Fruit fly (Drosophila melanogaster) whole organism, embryonic: Measurements from ENCODE around the gene APP-BP1.

Experiments used
- ATbp ChIP-seq: fragments of 200-800 bp; sonication (Bioruptor generic); optimal IDR thresholded peaks from 2 replicates; lab custom pipeline; 2017; ENCODE audit warnings: missing biosample characterization, mild to moderate bottlenecking, missing genetic modification characterization, missing genetic modification reagents
- Ada2b ChIP-seq: fragments of 200-800 bp; sonication (Bioruptor generic); IDR thresholded peaks from 2 replicates; pipeline ENCODE4 v1.3.6; 2022; ENCODE audit warnings: missing biosample characterization, missing genetic modification characterization
- B-H2 ChIP-seq: fragments of 200-800 bp; sonication (Bioruptor generic); optimal IDR thresholded peaks from 2 replicates; lab custom pipeline; 2018; ENCODE audit warnings: missing biosample characterization, mild to moderate bottlenecking, missing genetic modification characterization
- Bgb ChIP-seq: fragments of 200-800 bp; sonication (Bioruptor generic); IDR thresholded peaks from 2 replicates; pipeline ENCODE4 v1.3.6; 2022; ENCODE audit warnings: missing biosample characterization, missing genetic modification characterization; ENCODE audit not compliant: partially characterized antibody
- CG10274 ChIP-seq: fragments of 200-800 bp; sonication (Bioruptor generic); optimal IDR thresholded peaks from 3 replicates; lab custom pipeline; 2017; ENCODE audit warnings: missing biosample characterization, mild to moderate bottlenecking, missing genetic modification characterization
- CG10431 ChIP-seq: fragments of 200-800 bp; sonication (Bioruptor generic); optimal IDR thresholded peaks from 3 replicates; lab custom pipeline; 2018; ENCODE audit warnings: missing biosample characterization, mild to moderate bottlenecking, missing genetic modification characterization
- CG10543 ChIP-seq: fragments of 200-800 bp; sonication (Bioruptor generic); optimal IDR thresholded peaks from 3 replicates; lab custom pipeline; 2017; ENCODE audit warnings: missing biosample characterization, mild to moderate bottlenecking, missing genetic modification characterization, moderate library complexity
- CG11398 ChIP-seq: fragments of 200-800 bp; sonication (Bioruptor generic); optimal IDR thresholded peaks from 2 replicates; lab custom pipeline; 2016; ENCODE audit warnings: missing biosample characterization, missing genetic modification characterization
- CG11456 ChIP-seq: fragments of 200-800 bp; sonication (Bioruptor generic); IDR thresholded peaks from 3 replicates; pipeline ENCODE4 v1.3.6; 2022; ENCODE audit warnings: missing biosample characterization, missing genetic modification characterization
- CG11695 ChIP-seq: fragments of 200-800 bp; sonication (Bioruptor generic); IDR thresholded peaks from 3 replicates; pipeline ENCODE4 v1.3.6; 2022; ENCODE audit warnings: missing biosample characterization, missing genetic modification characterization
- CG12236 ChIP-seq: fragments of 200-800 bp; sonication (Bioruptor generic); optimal IDR thresholded peaks from 2 replicates; lab custom pipeline; 2016; ENCODE audit warnings: missing biosample characterization, missing genetic modification characterization
- CG1233 ChIP-seq: fragments of 200-800 bp; sonication (Bioruptor generic); optimal IDR thresholded peaks from 4 replicates; lab custom pipeline; 2018; ENCODE audit warnings: missing biosample characterization, mild to moderate bottlenecking, missing genetic modification characterization
- CG14014 ChIP-seq: fragments of 200-800 bp; sonication (Bioruptor generic); IDR thresholded peaks from 2 replicates; pipeline ENCODE4 v1.3.6; 2022; ENCODE audit warnings: missing biosample characterization, missing genetic modification characterization
- CG14860 ChIP-seq: fragments of 200-800 bp; sonication (Bioruptor generic); IDR thresholded peaks from 3 replicates; pipeline ENCODE4 v1.3.6; 2022; ENCODE audit warnings: missing biosample characterization, missing genetic modification characterization; ENCODE audit not compliant: partially characterized antibody
- CG17612 ChIP-seq: fragments of 200-800 bp; sonication (Bioruptor generic); IDR thresholded peaks from 2 replicates; pipeline ENCODE4 v1.3.6; 2022; ENCODE audit warnings: missing biosample characterization, missing genetic modification characterization
- CG18262 ChIP-seq: fragments of 200-800 bp; optimal IDR thresholded peaks from 3 replicates; lab custom pipeline; 2019; ENCODE audit warnings: missing biosample characterization, mild to moderate bottlenecking, missing genetic modification characterization, moderate library complexity
- CG1832 ChIP-seq: fragments of 200-800 bp; sonication (Bioruptor generic); optimal IDR thresholded peaks from 2 replicates; lab custom pipeline; 2017; ENCODE audit warnings: missing biosample characterization, mild to moderate bottlenecking, missing genetic modification characterization, inconsistent platforms
- CG18599 ChIP-seq: fragments of 200-800 bp; sonication (Bioruptor generic); optimal IDR thresholded peaks from 3 replicates; lab custom pipeline; 2017; ENCODE audit warnings: missing biosample characterization, missing genetic modification characterization, mild to moderate bottlenecking, moderate library complexity, missing genetic modification reagents
- CG2199 ChIP-seq: fragments of 200-800 bp; sonication (Bioruptor generic); IDR thresholded peaks from 3 replicates; pipeline ENCODE4 v1.3.6; 2022; ENCODE audit warnings: missing biosample characterization, missing genetic modification characterization
- CG30020 ChIP-seq: fragments of 200-800 bp; optimal IDR thresholded peaks from 2 replicates; lab custom pipeline; 2019; ENCODE audit warnings: missing biosample characterization, mild to moderate bottlenecking, missing genetic modification characterization, moderate library complexity
- CG34224 ChIP-seq: fragments of 200-800 bp; sonication (Bioruptor generic); IDR thresholded peaks from 3 replicates; pipeline ENCODE4 v1.3.6; 2022; ENCODE audit warnings: missing biosample characterization, missing genetic modification characterization; ENCODE audit not compliant: partially characterized antibody
- CG4404 ChIP-seq: fragments of 200-800 bp; sonication (Bioruptor generic); IDR thresholded peaks from 2 replicates; pipeline ENCODE4 v1.3.6; 2022; ENCODE audit warnings: missing biosample characterization, missing genetic modification characterization
- CG6689 ChIP-seq: fragments of 200-800 bp; sonication (Bioruptor generic); IDR thresholded peaks from 2 replicates; pipeline ENCODE4 v1.3.6; 2022; ENCODE audit warnings: missing biosample characterization, missing genetic modification characterization
- CG8089 ChIP-seq: fragments of 200-800 bp; sonication (Bioruptor generic); optimal IDR thresholded peaks from 3 replicates; lab custom pipeline; 2016; ENCODE audit warnings: missing biosample characterization, missing genetic modification characterization
- CG8359 ChIP-seq: fragments of 200-800 bp; sonication (Bioruptor generic); optimal IDR thresholded peaks from 2 replicates; lab custom pipeline; 2017; ENCODE audit warnings: missing biosample characterization, mild to moderate bottlenecking, missing genetic modification characterization, borderline replicate concordance
- CG9876 ChIP-seq: fragments of 200-800 bp; sonication (Bioruptor generic); optimal IDR thresholded peaks from 2 replicates; lab custom pipeline; 2016; ENCODE audit warnings: missing biosample characterization, missing genetic modification characterization
- D ChIP-seq, 2 experiments: fragments of 200-800 bp in 1 of 2; fragments of >200 bp in 1 of 2; sonication (Bioruptor generic) in 1 of 2; optimal IDR thresholded peaks; 2 replicates in 1 of 2; 3 replicates in 1 of 2; lab custom pipeline; 2017; ENCODE audit warnings: mild to moderate bottlenecking in 1 of 2, missing biosample characterization in 1 of 2, missing genetic modification characterization in 1 of 2, missing genetic modification reagents in 1 of 2
- Dbx ChIP-seq: fragments of 200-800 bp; sonication (Bioruptor generic); IDR thresholded peaks from 3 replicates; pipeline ENCODE4 v1.3.6; 2022; ENCODE audit warnings: missing biosample characterization, missing genetic modification characterization
- HLH4C ChIP-seq: fragments of 200-800 bp; sonication (Bioruptor generic); IDR thresholded peaks from 3 replicates; pipeline ENCODE4 v1.3.6; 2022; ENCODE audit warnings: missing biosample characterization, missing genetic modification characterization; ENCODE audit not compliant: partially characterized antibody
- HLH54F ChIP-seq: fragments of 200-800 bp; sonication (Bioruptor generic); optimal IDR thresholded peaks from 3 replicates; lab custom pipeline; 2016; ENCODE audit warnings: missing biosample characterization, missing genetic modification characterization
- HmgD ChIP-seq: fragments of 200-800 bp; sonication (Bioruptor generic); optimal IDR thresholded peaks from 3 replicates; lab custom pipeline; 2016; ENCODE audit warnings: missing biosample characterization, missing genetic modification characterization
- MBD-R2 ChIP-seq: fragments of 200-800 bp; sonication (Bioruptor generic); IDR thresholded peaks from 2 replicates; pipeline ENCODE4 v1.3.6; 2022; ENCODE audit warnings: missing biosample characterization, missing genetic modification characterization
- Mad ChIP-seq: fragments of 200-800 bp; sonication (Bioruptor generic); optimal IDR thresholded peaks from 2 replicates; lab custom pipeline; 2016; ENCODE audit warnings: missing biosample characterization, missing genetic modification characterization
- Ptx1 ChIP-seq: fragments of 200-800 bp; sonication (Bioruptor generic); IDR thresholded peaks from 2 replicates; pipeline ENCODE4 v1.3.6; 2022; ENCODE audit warnings: missing biosample characterization, missing genetic modification characterization
- Rfx ChIP-seq: fragments of 200-800 bp; sonication (Bioruptor generic); IDR thresholded peaks from 2 replicates; pipeline ENCODE4 v1.3.6; 2022; ENCODE audit warnings: missing biosample characterization, missing genetic modification characterization
- Sox100B ChIP-seq: fragments of 200-800 bp; sonication (Bioruptor generic); optimal IDR thresholded peaks from 3 replicates; lab custom pipeline; 2018; ENCODE audit warnings: missing biosample characterization, mild to moderate bottlenecking, missing genetic modification characterization
- Spps ChIP-seq: fragments of 200-800 bp; sonication (Bioruptor generic); optimal IDR thresholded peaks from 2 replicates; lab custom pipeline; 2018; ENCODE audit warnings: missing biosample characterization, mild to moderate bottlenecking, missing genetic modification characterization
- Stat92E ChIP-seq, 3 experiments: fragments of >200 bp in 2 of 3; fragments of 200-800 bp in 1 of 3; sonication (Bioruptor generic) in 1 of 3; optimal IDR thresholded peaks; 2 replicates each; lab custom pipeline; 2017 to 2019; ENCODE audit warnings: missing biosample characterization in 3 of 3, missing genetic modification characterization in 3 of 3, mild to moderate bottlenecking in 1 of 3, moderate library complexity in 1 of 3
- Usf ChIP-seq: fragments of 200-800 bp; sonication (Bioruptor generic); optimal IDR thresholded peaks from 2 replicates; lab custom pipeline; 2017; ENCODE audit warnings: missing genotype, missing biosample characterization, missing genetic modification characterization
- abd-A ChIP-seq: fragments of 200-800 bp; sonication (Bioruptor generic); optimal IDR thresholded peaks from 3 replicates; lab custom pipeline; 2019; ENCODE audit warnings: missing biosample characterization, mild to moderate bottlenecking, missing genetic modification characterization, moderate library complexity
- ac ChIP-seq: fragments of 200-800 bp; sonication (Bioruptor generic); optimal IDR thresholded peaks from 3 replicates; lab custom pipeline; 2017; ENCODE audit warnings: missing biosample characterization, mild to moderate bottlenecking, missing genetic modification characterization
- da ChIP-seq: fragments of 200-800 bp; sonication (Bioruptor generic); optimal IDR thresholded peaks from 2 replicates; lab custom pipeline; 2016; ENCODE audit warnings: missing biosample characterization, missing genetic modification characterization
- dimm ChIP-seq: fragments of 200-800 bp; sonication (Bioruptor generic); IDR thresholded peaks from 2 replicates; pipeline ENCODE4 v1.3.6; 2022; ENCODE audit warnings: missing biosample characterization, missing genetic modification characterization
- gsb-n ChIP-seq: fragments of 200-800 bp; sonication (Bioruptor generic); optimal IDR thresholded peaks from 3 replicates; lab custom pipeline; 2018; ENCODE audit warnings: missing biosample characterization, mild to moderate bottlenecking, missing genetic modification characterization
- h ChIP-seq: fragments of >200 bp; optimal IDR thresholded peaks from 2 replicates; lab custom pipeline; 2017
- ken ChIP-seq: fragments of 200-800 bp; sonication (Bioruptor generic); IDR thresholded peaks from 3 replicates; pipeline ENCODE4 v1.3.6; 2022; ENCODE audit warnings: missing biosample characterization, missing genetic modification characterization
- nerfin-2 ChIP-seq: fragments of 200-800 bp; sonication (Bioruptor generic); IDR thresholded peaks from 2 replicates; pipeline ENCODE4 v1.3.6; 2022; ENCODE audit warnings: missing biosample characterization, missing genetic modification characterization; ENCODE audit not compliant: partially characterized antibody
- sd ChIP-seq: fragments of 200-800 bp; sonication (Bioruptor generic); optimal IDR thresholded peaks from 3 replicates; lab custom pipeline; 2018; ENCODE audit warnings: missing biosample characterization, mild to moderate bottlenecking, missing genetic modification characterization, moderate library complexity
- stc ChIP-seq: fragments of 200-800 bp; sonication (Bioruptor generic); IDR thresholded peaks from 2 replicates; pipeline ENCODE4 v1.3.6; 2022; ENCODE audit warnings: missing biosample characterization, missing genetic modification characterization

The APP-BP1 gene

dm6 chr3L:11123598-11124284, 25.5 kb downstream of the APP-BP1 start (continued):
- 0 out of 3 replicates have a peak, but pooled peaks have one; percentile 19 for TF ChIP-seq HLH4C (GFP tag; lab: Robert Waterston, UW)
- TF ChIP-seq CG1832, result peak; percentile 48
- peak; percentile 29 for TF ChIP-seq ac (GFP tag; lab: Kevin White, UChicago)
- no peak for TF ChIP-seq dimm
- no peak for TF ChIP-seq h (lab: Kevin White, UChicago)
- no peak for TF ChIP-seq Stat92E (GFP tag; optimal IDR thresholded peaks at IDR 0.05; lab: Kevin White, UChicago)
- TF ChIP-seq ATbp (GFP tag; lab: Kevin White, UChicago), result no peak
- TF ChIP-seq Dbx, result no peak
- no peak for TF ChIP-seq CG18599 (GFP tag; lab: Kevin White, UChicago)
- TF ChIP-seq CG14014, result no peak
- TF ChIP-seq Ada2b (GFP tag; lab: Robert Waterston, UW), result no peak
- TF ChIP-seq nerfin-2 (GFP tag; lab: Robert Waterston, UW), result no peak
- TF ChIP-seq CG10543, result no peak
- no peak for TF ChIP-seq CG8089 (GFP tag; lab: Kevin White, UChicago)
- peak; percentile 50; the same call in 1 of the 3 replicates for TF ChIP-seq ken
- no peak for TF ChIP-seq CG4404 (GFP tag; lab: Robert Waterston, UW)
- no peak for TF ChIP-seq CG12236 (GFP tag; lab: Kevin White, UChicago)
- no peak for TF ChIP-seq Rfx (GFP tag; lab: Robert Waterston, UW)
- no peak for TF ChIP-seq gsb-n
- TF ChIP-seq CG6689 (GFP tag; lab: Robert Waterston, UW), result no peak
- TF ChIP-seq CG8359 (GFP tag; lab: Kevin White, UChicago), result no peak
- no peak for TF ChIP-seq Usf (GFP tag; lab: Kevin White, UChicago)
- TF ChIP-seq sd, result peak; percentile 25
- no peak for TF ChIP-seq B-H2 (GFP tag; lab: Kevin White, UChicago)
- TF ChIP-seq Mad, result no peak
- no peak for TF ChIP-seq CG10274 (GFP tag; lab: Kevin White, UChicago)
- TF ChIP-seq D (optimal IDR thresholded peaks at IDR 0.05; lab: Kevin White, UChicago), result no peak
- no peak for TF ChIP-seq D (GFP tag; optimal IDR thresholded peaks at IDR 0.05; lab: Kevin White, UChicago)
- no peak for TF ChIP-seq CG14860
- TF ChIP-seq HLH54F (GFP tag; lab: Kevin White, UChicago), result no peak
- no peak for TF ChIP-seq Spps (tag; lab: Kevin White, UChicago)
- TF ChIP-seq CG17612 (GFP tag; lab: Robert Waterston, UW), result no peak
- no peak for TF ChIP-seq CG9876 (GFP tag; lab: Kevin White, UChicago)
- TF ChIP-seq CG2199 (GFP tag; lab: Robert Waterston, UW), result no peak
- peak; percentile 32 for TF ChIP-seq abd-A (tag; lab: Kevin White, UChicago)
- no peak for TF ChIP-seq CG30020
- no peak for TF ChIP-seq stc
- TF ChIP-seq CG10431 (GFP tag; lab: Kevin White, UChicago), result peak; percentile 49
- no peak for TF ChIP-seq CG11456
- TF ChIP-seq Sox100B, result no peak
- no peak for TF ChIP-seq CG11398
- TF ChIP-seq HmgD (GFP tag; lab: Kevin White, UChicago), result no peak
- TF ChIP-seq Ptx1, result no peak
- TF ChIP-seq Bgb (GFP tag; lab: Robert Waterston, UW), result no peak
- no peak for TF ChIP-seq CG11695 (GFP tag; lab: Robert Waterston, UW)
- no peak for TF ChIP-seq CG1233 (GFP tag; lab: Kevin White, UChicago)
- TF ChIP-seq MBD-R2 (GFP tag; lab: Robert Waterston, UW), result no peak
- no peak for TF ChIP-seq CG18262 (tag; lab: Kevin White, UChicago)
- no peak for TF ChIP-seq CG34224 (GFP tag; lab: Robert Waterston, UW)
- peak; percentile 31 for TF ChIP-seq da (GFP tag; lab: Kevin White, UChicago)
